Worm (Caenorhabditis elegans) whole organism, L1 larva: ENCODE data around the gene F44E7.7.

Experiments
- C16A3.4 ChIP-seq: fragments of 150-350 bp; optimal IDR thresholded peaks from 2 replicates; lab custom pipeline; 2014; ENCODE audit warnings: missing biosample characterization, missing genetic modification characterization
- ama-1 ChIP-seq: fragments of 150-350 bp; optimal IDR thresholded peaks from 2 replicates; lab custom pipeline; 2014
- blmp-1 ChIP-seq: fragments of 150-350 bp; optimal IDR thresholded peaks from 2 replicates; lab custom pipeline; 2014; ENCODE audit warnings: missing biosample characterization, missing genetic modification characterization
- ceh-63 ChIP-seq: fragments of 200-800 bp; sonication (Bioruptor generic); optimal IDR thresholded peaks from 2 replicates; lab custom pipeline; 2018; ENCODE audit warnings: mild to moderate bottlenecking, missing genetic modification characterization, missing compliant biosample characterization
- ceh-8 ChIP-seq: fragments of 200-800 bp; sonication (Bioruptor generic); optimal IDR thresholded peaks from 2 replicates; lab custom pipeline; 2018; ENCODE audit warnings: mild to moderate bottlenecking, missing genetic modification characterization, moderate library complexity, missing compliant biosample characterization
- ceh-90 ChIP-seq: sonication (generic microtip); optimal IDR thresholded peaks from 2 replicates; lab custom pipeline; 2016; ENCODE audit warnings: missing genetic modification characterization, missing compliant biosample characterization
- dpl-1 ChIP-seq, 3 experiments: fragments of 150-350 bp in 2 of 3; sonication (generic microtip) in 1 of 3; optimal IDR thresholded peaks; 2 replicates each; lab custom pipeline; 2014 to 2017; ENCODE audit warnings: missing biosample characterization in 3 of 3, missing genetic modification characterization in 3 of 3, missing genetic modification reagents in 3 of 3
- efl-3 ChIP-seq: fragments of 200-800 bp; sonication (Bioruptor generic); optimal IDR thresholded peaks from 2 replicates; lab custom pipeline; 2018; ENCODE audit warnings: mild to moderate bottlenecking, missing genetic modification characterization, missing compliant biosample characterization
- egl-27 ChIP-seq, 2 experiments: fragments of 150-350 bp in 1 of 2; sonication (generic microtip); optimal IDR thresholded peaks; 3 replicates each; lab custom pipeline; 2017 to 2018; ENCODE audit warnings: missing biosample characterization in 2 of 2, missing genetic modification characterization in 2 of 2, missing genetic modification reagents in 2 of 2
- elt-2 ChIP-seq: sonication (generic microtip); optimal IDR thresholded peaks from 2 replicates; lab custom pipeline; 2016; ENCODE audit warnings: missing genetic modification characterization, mild to moderate bottlenecking, inconsistent platforms, missing compliant biosample characterization, missing genetic modification reagents
- elt-3 ChIP-seq, 6 experiments: fragments of 150-350 bp in 1 of 6; sonication (generic microtip); optimal IDR thresholded peaks; 2 replicates each; lab custom pipeline; 2017 to 2018; ENCODE audit warnings: missing biosample characterization in 6 of 6, missing genetic modification characterization in 6 of 6, inconsistent platforms in 1 of 6
- ets-5 ChIP-seq: fragments of 200-800 bp; sonication (Bioruptor generic); IDR thresholded peaks from 2 replicates; pipeline ENCODE4 v1.3.6; 2022; ENCODE audit warnings: missing genetic modification characterization, missing compliant biosample characterization
- fkh-8 ChIP-seq: sonication (generic microtip); optimal IDR thresholded peaks from 2 replicates; lab custom pipeline; 2016; ENCODE audit warnings: mild to moderate bottlenecking, missing genetic modification characterization, missing compliant biosample characterization
- grh-1 ChIP-seq: fragments of 200-800 bp; sonication (Bioruptor generic); IDR thresholded peaks from 2 replicates; pipeline ENCODE4 v1.3.6; 2022; ENCODE audit warnings: missing genetic modification reagents, missing genetic modification characterization, missing compliant biosample characterization
- hlh-17 ChIP-seq: fragments of 200-800 bp; sonication (Bioruptor generic); optimal IDR thresholded peaks from 2 replicates; lab custom pipeline; 2018; ENCODE audit warnings: missing genetic modification characterization, mild to moderate bottlenecking, missing compliant biosample characterization, moderate library complexity, borderline replicate concordance
- hpl-2 ChIP-seq: fragments of 150-350 bp; optimal IDR thresholded peaks from 2 replicates; lab custom pipeline; 2014; ENCODE audit warnings: missing biosample characterization, missing genetic modification reagents, missing genetic modification characterization
- irx-1 ChIP-seq: sonication (generic microtip); optimal IDR thresholded peaks from 2 replicates; lab custom pipeline; 2016; ENCODE audit warnings: missing genetic modification characterization, missing compliant biosample characterization
- jun-1 ChIP-seq: fragments of 150-350 bp; optimal IDR thresholded peaks from 2 replicates; lab custom pipeline; 2014; ENCODE audit warnings: missing biosample characterization, missing genetic modification reagents, missing genetic modification characterization
- lin-13 ChIP-seq: fragments of 150-350 bp; optimal IDR thresholded peaks from 2 replicates; lab custom pipeline; 2014; ENCODE audit warnings: missing biosample characterization, missing genetic modification reagents, missing genetic modification characterization
- lin-14 ChIP-seq: fragments of 200-800 bp; sonication (Bioruptor generic); optimal IDR thresholded peaks from 2 replicates; lab custom pipeline; 2018; ENCODE audit warnings: mild to moderate bottlenecking, missing genetic modification characterization, moderate library complexity, missing compliant biosample characterization
- lin-15B ChIP-seq: fragments of 150-350 bp; sonication (generic microtip); optimal IDR thresholded peaks from 3 replicates; lab custom pipeline; 2014; ENCODE audit warnings: missing biosample characterization, missing genetic modification characterization
- lin-35 ChIP-seq, 2 experiments: fragments of 150-350 bp; optimal IDR thresholded peaks; 2 replicates each; lab custom pipeline; 2014; ENCODE audit warnings: missing biosample characterization in 2 of 2, missing genetic modification characterization in 2 of 2, missing genetic modification reagents in 2 of 2
- lsy-2 ChIP-seq, 2 experiments: fragments of 150-350 bp; optimal IDR thresholded peaks; 2 replicates each; lab custom pipeline; 2014; ENCODE audit warnings: missing biosample characterization in 2 of 2, missing genetic modification characterization in 2 of 2
- mab-9 ChIP-seq: fragments of 200-800 bp; sonication (Bioruptor generic); IDR thresholded peaks from 2 replicates; pipeline ENCODE4 v1.3.6; 2022; ENCODE audit warnings: missing genetic modification reagents, missing genetic modification characterization, missing compliant biosample characterization
- mdl-1 ChIP-seq, 2 experiments: fragments of 150-350 bp; optimal IDR thresholded peaks; 2 replicates each; lab custom pipeline; 2014 to 2017; ENCODE audit warnings: missing biosample characterization in 2 of 2, missing genetic modification characterization in 2 of 2, inconsistent platforms in 1 of 2
- mep-1 ChIP-seq: fragments of 150-350 bp; optimal IDR thresholded peaks from 2 replicates; lab custom pipeline; 2014; ENCODE audit warnings: missing biosample characterization, missing genetic modification characterization
- nhr-19 ChIP-seq: fragments of 200-800 bp; sonication (Bioruptor generic); conservative IDR thresholded peaks from 2 replicates; pipeline ENCODE4 v1.3.6; 2022; ENCODE audit warnings: missing genetic modification characterization, missing compliant biosample characterization
- nhr-20 ChIP-seq: sonication (generic microtip); optimal IDR thresholded peaks from 2 replicates; lab custom pipeline; 2016; ENCODE audit warnings: mild to moderate bottlenecking, missing genetic modification characterization, missing compliant biosample characterization
- nhr-237 ChIP-seq: fragments of 150-350 bp; optimal IDR thresholded peaks from 2 replicates; lab custom pipeline; 2014; ENCODE audit warnings: missing biosample characterization, missing genetic modification characterization
- nhr-47 ChIP-seq: sonication (generic microtip); optimal IDR thresholded peaks from 2 replicates; lab custom pipeline; 2016; ENCODE audit warnings: mild to moderate bottlenecking, missing genetic modification characterization, moderate library complexity, missing compliant biosample characterization
- nhr-71 ChIP-seq: sonication (generic microtip); optimal IDR thresholded peaks from 2 replicates; lab custom pipeline; 2016; ENCODE audit warnings: mild to moderate bottlenecking, missing genetic modification characterization, moderate library complexity, missing compliant biosample characterization
- nhr-85 ChIP-seq: sonication (generic microtip); peaks from one replicate; lab custom pipeline; 2016; ENCODE audit warnings: missing genetic modification characterization, inconsistent platforms, missing compliant biosample characterization
- nhr-90 ChIP-seq: sonication (generic microtip); optimal IDR thresholded peaks from 2 replicates; lab custom pipeline; 2016; ENCODE audit warnings: mild to moderate bottlenecking, missing genetic modification characterization, missing compliant biosample characterization; ENCODE audit not compliant: poor library complexity
- pax-3 ChIP-seq: fragments of 200-800 bp; sonication (Bioruptor generic); optimal IDR thresholded peaks from 2 replicates; lab custom pipeline; 2018; ENCODE audit warnings: mild to moderate bottlenecking, missing genetic modification characterization, moderate library complexity, missing compliant biosample characterization
- rnt-1 ChIP-seq: sonication (generic microtip); optimal IDR thresholded peaks from 2 replicates; lab custom pipeline; 2016; ENCODE audit warnings: mild to moderate bottlenecking, missing genetic modification characterization, moderate library complexity, missing compliant biosample characterization
- snu-23 ChIP-seq: sonication (generic microtip); optimal IDR thresholded peaks from 2 replicates; lab custom pipeline; 2016; ENCODE audit warnings: missing genetic modification characterization, missing compliant biosample characterization
- sox-4 ChIP-seq: sonication (generic microtip); optimal IDR thresholded peaks from 2 replicates; lab custom pipeline; 2016; ENCODE audit warnings: missing genetic modification characterization, missing compliant biosample characterization
- sptf-1 ChIP-seq: fragments of 150-350 bp; optimal IDR thresholded peaks from 2 replicates; lab custom pipeline; 2014; ENCODE audit warnings: missing biosample characterization, missing genetic modification characterization
- sup-37 ChIP-seq: fragments of 200-800 bp; sonication (Bioruptor generic); optimal IDR thresholded peaks from 2 replicates; lab custom pipeline; 2018; ENCODE audit warnings: mild to moderate bottlenecking, missing genetic modification characterization, missing compliant biosample characterization
- tbx-2 ChIP-seq: sonication (generic microtip); optimal IDR thresholded peaks from 2 replicates; lab custom pipeline; 2016; ENCODE audit warnings: missing genetic modification characterization, missing compliant biosample characterization
- unc-30 ChIP-seq: sonication (generic microtip); optimal IDR thresholded peaks from 2 replicates; lab custom pipeline; 2017; ENCODE audit warnings: missing biosample characterization, missing genetic modification characterization
- unc-98 ChIP-seq: fragments of 200-800 bp; sonication (Bioruptor generic); IDR thresholded peaks from 2 replicates; pipeline ENCODE4 v1.3.6; 2022; ENCODE audit warnings: missing genetic modification characterization, missing compliant biosample characterization
- ztf-11 ChIP-seq, 2 experiments: sonication (generic microtip); optimal IDR thresholded peaks; 2 replicates each; lab custom pipeline; 2016 to 2017; ENCODE audit warnings: missing genetic modification characterization in 2 of 2, missing biosample characterization in 1 of 2, missing compliant biosample characterization in 1 of 2
- ztf-4 ChIP-seq: fragments of 150-350 bp; optimal IDR thresholded peaks from 2 replicates; lab custom pipeline; 2014; ENCODE audit warnings: missing biosample characterization, missing genetic modification characterization

Gene F44E7.7

ce11 chrV:5785372-5785771 lies at the start of gene F44E7.7:
Gene F44E7.7, minus strand, starts transcription at chrV:5785472.
- no peak for TF ChIP-seq lsy-2 (tag; optimal IDR thresholded peaks at IDR 0.05; lab: Kevin White, UChicago)
- TF ChIP-seq lin-13 (GFP tag; lab: Kevin White, UChicago) = no peak
- no peak for TF ChIP-seq nhr-47 (tag; lab: Kevin White, UChicago)
- no peak for TF ChIP-seq nhr-237 (tag; lab: Kevin White, UChicago)
- TF ChIP-seq sup-37 (GFP tag; lab: Kevin White, UChicago) = no peak
- no peak for TF ChIP-seq nhr-71 (tag; lab: Kevin White, UChicago)
- TF ChIP-seq fkh-8 (tag; lab: Kevin White, UChicago) = no peak
- no peak for TF ChIP-seq jun-1 (tag; lab: Kevin White, UChicago)

- TF ChIP-seq fkh-8 (tag; lab: Kevin White, UChicago) (no peak), hpl-2 (no peak), jun-1 (tag; lab: Kevin White, UChicago) (no peak), rnt-1 (tag; lab: Kevin White, UChicago) (no peak), sox-4 (no peak), pax-3 (tag; lab: Kevin White, UChicago) (no peak), ceh-90 (tag; lab: Kevin White, UChicago) (no peak), elt-3 (tag; optimal IDR thresholded peaks at IDR 0.05; lab: Kevin White, UChicago) (no peak), ztf-11 (tag; optimal IDR thresholded peaks at IDR 0.05; lab: Kevin White, UChicago) (no peak), ceh-8 (GFP tag; lab: Kevin White, UChicago) (no peak), lin-14 (GFP tag; lab: Kevin White, UChicago) (no peak), hlh-17 (no peak), lin-15B (tag; lab: Kevin White, UChicago) (no peak), egl-27 (tag; optimal IDR thresholded peaks at IDR 0.05; lab: Kevin White, UChicago) (no peak), lsy-2 (tag; optimal IDR thresholded peaks at IDR 0.05; lab: Kevin White, UChicago) (no peak), ceh-63 (no peak), efl-3 (GFP tag; lab: Kevin White, UChicago) (no peak), ets-5 (GFP tag; lab: Robert Waterston, UW) (no peak), mab-9 (GFP tag; lab: Robert Waterston, UW) (no peak), ama-1 (lab: Kevin White, UChicago) (no peak)
These were observed 48.3 kb upstream of the F44E7.7 start, which contains the start of gene srh-76 for ce11 chrV:5833531-5833930. Gene srh-76, plus strand, starts transcription at chrV:5833831.

ce11 chrV:5832799-5833198 lies 47.5 kb upstream of the F44E7.7 start:
- TF ChIP-seq snu-23 (peak; percentile 66), blmp-1 (peak; percentile 87), hpl-2 (no peak), sptf-1 (tag; lab: Kevin White, UChicago) (no peak), ztf-4 (tag; lab: Kevin White, UChicago) (no peak), lin-35 (GFP tag; optimal IDR thresholded peaks at IDR 0.05; lab: Kevin White, UChicago) (peak in 1 of 2 experiments; percentile 44), elt-3 (tag; optimal IDR thresholded peaks at IDR 0.05; lab: Kevin White, UChicago) (peak in 3 of 6 experiments; percentile 7 to 85 (median 13)), ceh-90 (tag; lab: Kevin White, UChicago) (no peak), nhr-47 (tag; lab: Kevin White, UChicago) (peak; percentile 9), C16A3.4 (tag; lab: Kevin White, UChicago) (peak; percentile 10), unc-30 (no peak), irx-1 (tag; lab: Kevin White, UChicago) (peak; percentile 14), mdl-1 (tag; optimal IDR thresholded peaks at IDR 0.05; lab: Kevin White, UChicago) (peak in 1 of 2 experiments; percentile 45), nhr-71 (tag; lab: Kevin White, UChicago) (peak; percentile 81), grh-1 (GFP tag; lab: Robert Waterston, UW) (no peak), lin-14 (GFP tag; lab: Kevin White, UChicago) (peak; percentile 84), dpl-1 (GFP tag; optimal IDR thresholded peaks at IDR 0.05; lab: Kevin White, UChicago) (peak in 1 of 3 experiments; percentile 10), nhr-20 (tag; lab: Kevin White, UChicago) (peak; percentile 89), hlh-17 (no peak), lsy-2 (tag; optimal IDR thresholded peaks at IDR 0.05; lab: Kevin White, UChicago) (no peak), nhr-90 (tag; lab: Kevin White, UChicago) (peak; percentile 54), elt-2 (no peak), unc-98 (GFP tag; lab: Robert Waterston, UW) (no peak), nhr-85 (tag; lab: Kevin White, UChicago) (peak; percentile 97), nhr-19 (GFP tag; lab: Robert Waterston, UW) (peak; percentile 57), ama-1 (lab: Kevin White, UChicago) (no peak), sup-37 (GFP tag; lab: Kevin White, UChicago) (no peak), tbx-2 (peak; percentile 66), ztf-11 (tag; optimal IDR thresholded peaks at IDR 0.05; lab: Kevin White, UChicago) (no peak), fkh-8 (tag; lab: Kevin White, UChicago) (no peak), mep-1 (tag; lab: Kevin White, UChicago) (no peak)
